Fruit fly (Drosophila melanogaster) whole organism, embryonic: ENCODE measurements around the gene CG12054.
A peak's percentile ranks its signal among the peaks of the same experiment; 100 is the strongest.

Experiments
- Aef1 ChIP-seq: fragments of 200-800 bp; sonication (Bioruptor generic); IDR thresholded peaks from 3 replicates; pipeline ENCODE4 v1.3.6; 2022; ENCODE audit warnings: missing biosample characterization, missing genetic modification characterization
- BtbVII ChIP-seq: fragments of 200-800 bp; sonication (Bioruptor generic); optimal IDR thresholded peaks from 3 replicates; lab custom pipeline; 2017; ENCODE audit warnings: missing biosample characterization, mild to moderate bottlenecking, missing genetic modification characterization
- C15 ChIP-seq: fragments of 200-800 bp; sonication (Bioruptor generic); IDR thresholded peaks from 3 replicates; pipeline ENCODE4 v1.3.6; 2022; ENCODE audit warnings: missing biosample characterization, missing genetic modification characterization
- CG10431 ChIP-seq: fragments of 200-800 bp; sonication (Bioruptor generic); optimal IDR thresholded peaks from 3 replicates; lab custom pipeline; 2018; ENCODE audit warnings: missing biosample characterization, mild to moderate bottlenecking, missing genetic modification characterization
- CG11695 ChIP-seq: fragments of 200-800 bp; sonication (Bioruptor generic); IDR thresholded peaks from 3 replicates; pipeline ENCODE4 v1.3.6; 2022; ENCODE audit warnings: missing biosample characterization, missing genetic modification characterization
- CG12155 ChIP-seq: fragments of 200-800 bp; sonication (Bioruptor generic); optimal IDR thresholded peaks from 3 replicates; lab custom pipeline; 2016; ENCODE audit warnings: missing biosample characterization, missing genetic modification characterization
- CG13894 ChIP-seq: fragments of 200-800 bp; sonication (Bioruptor generic); optimal IDR thresholded peaks from 3 replicates; lab custom pipeline; 2018; ENCODE audit warnings: missing biosample characterization, mild to moderate bottlenecking, missing genetic modification characterization, moderate library complexity
- CG17328 ChIP-seq: fragments of 200-800 bp; sonication (Bioruptor generic); IDR thresholded peaks from 2 replicates; pipeline ENCODE4 v1.3.6; 2022; ENCODE audit warnings: missing biosample characterization, missing genetic modification characterization
- CG17361 ChIP-seq: fragments of 200-800 bp; sonication (Bioruptor generic); IDR thresholded peaks from 3 replicates; pipeline ENCODE4 v1.3.6; 2022; ENCODE audit warnings: missing biosample characterization, missing genetic modification characterization
- CG18476 ChIP-seq: fragments of 200-800 bp; sonication (Bioruptor generic); optimal IDR thresholded peaks from 2 replicates; lab custom pipeline; 2016; ENCODE audit warnings: missing biosample characterization, mild to moderate bottlenecking, missing genetic modification characterization
- CG32767 ChIP-seq: fragments of 200-800 bp; sonication (Bioruptor generic); IDR thresholded peaks from 2 replicates; pipeline ENCODE4 v1.3.6; 2022; ENCODE audit warnings: missing biosample characterization, missing genetic modification characterization
- CG5953 ChIP-seq: fragments of 200-800 bp; sonication (Bioruptor generic); IDR thresholded peaks from 2 replicates; pipeline ENCODE4 v1.3.6; 2022; ENCODE audit warnings: missing biosample characterization, missing genetic modification characterization
- CG6654 ChIP-seq: fragments of 200-800 bp; sonication (Bioruptor generic); optimal IDR thresholded peaks from 2 replicates; lab custom pipeline; 2017; ENCODE audit warnings: missing biosample characterization, mild to moderate bottlenecking, missing genetic modification characterization
- CG6765 ChIP-seq: fragments of 200-800 bp; sonication (Bioruptor generic); optimal IDR thresholded peaks from 3 replicates; lab custom pipeline; 2017; ENCODE audit warnings: missing biosample characterization, mild to moderate bottlenecking, missing genetic modification characterization
- CG7839 ChIP-seq: fragments of 200-800 bp; sonication (Bioruptor generic); optimal IDR thresholded peaks from 3 replicates; lab custom pipeline; 2018; ENCODE audit warnings: missing biosample characterization, mild to moderate bottlenecking, missing genetic modification characterization, moderate library complexity
- Camta ChIP-seq: fragments of 200-800 bp; sonication (Bioruptor generic); optimal IDR thresholded peaks from 2 replicates; lab custom pipeline; 2016; ENCODE audit warnings: missing biosample characterization, missing genetic modification characterization
- D19A ChIP-seq: fragments of 200-800 bp; optimal IDR thresholded peaks from 3 replicates; lab custom pipeline; 2019; ENCODE audit warnings: missing biosample characterization, mild to moderate bottlenecking, missing genetic modification characterization, moderate library complexity
- Dbx ChIP-seq: fragments of 200-800 bp; sonication (Bioruptor generic); IDR thresholded peaks from 3 replicates; pipeline ENCODE4 v1.3.6; 2022; ENCODE audit warnings: missing biosample characterization, missing genetic modification characterization
- ERR ChIP-seq: fragments of 200-800 bp; sonication (Bioruptor generic); optimal IDR thresholded peaks from 2 replicates; lab custom pipeline; 2016; ENCODE audit warnings: missing biosample characterization, missing genetic modification characterization
- Fer3 ChIP-seq: fragments of 200-800 bp; sonication (Bioruptor generic); optimal IDR thresholded peaks from 2 replicates; lab custom pipeline; 2018; ENCODE audit warnings: missing biosample characterization, mild to moderate bottlenecking, missing genetic modification characterization, moderate library complexity
- GATAe ChIP-seq: fragments of 200-800 bp; sonication (Bioruptor generic); conservative IDR thresholded peaks from 2 replicates; pipeline ENCODE4 v1.3.6; 2022; ENCODE audit warnings: missing biosample characterization, missing genetic modification characterization
- HLH54F ChIP-seq: fragments of 200-800 bp; sonication (Bioruptor generic); optimal IDR thresholded peaks from 3 replicates; lab custom pipeline; 2016; ENCODE audit warnings: missing biosample characterization, missing genetic modification characterization
- Hr3 ChIP-seq: fragments of 200-800 bp; sonication (Bioruptor generic); optimal IDR thresholded peaks from 3 replicates; lab custom pipeline; 2016; ENCODE audit warnings: missing biosample characterization, missing genetic modification characterization
- Hsf ChIP-seq: fragments of 200-800 bp; sonication (Bioruptor generic); optimal IDR thresholded peaks from 3 replicates; lab custom pipeline; 2016; ENCODE audit warnings: missing biosample characterization, missing genetic modification characterization
- Lpt ChIP-seq: fragments of >200 bp; optimal IDR thresholded peaks from 2 replicates; lab custom pipeline; 2018; ENCODE audit warnings: missing biosample characterization, missing genetic modification characterization
- Max ChIP-seq: fragments of 200-800 bp; sonication (Bioruptor generic); optimal IDR thresholded peaks from 2 replicates; lab custom pipeline; 2016; ENCODE audit warnings: missing biosample characterization, mild to moderate bottlenecking, missing genetic modification characterization
- NK7.1 ChIP-seq: fragments of 200-800 bp; sonication (Bioruptor generic); optimal IDR thresholded peaks from 3 replicates; lab custom pipeline; 2016; ENCODE audit warnings: missing biosample characterization, missing genetic modification characterization
- Rx ChIP-seq: fragments of 200-800 bp; sonication (Bioruptor generic); IDR thresholded peaks from 2 replicates; pipeline ENCODE4 v1.3.6; 2022; ENCODE audit warnings: missing biosample characterization, missing genetic modification characterization
- Taf1 ChIP-seq: fragments of 200-800 bp; sonication (Bioruptor generic); IDR thresholded peaks from 2 replicates; pipeline ENCODE4 v1.3.6; 2022; ENCODE audit warnings: missing biosample characterization, missing genetic modification characterization
- YL-1 ChIP-seq: fragments of 200-800 bp; sonication (Bioruptor generic); optimal IDR thresholded peaks from 3 replicates; lab custom pipeline; 2017; ENCODE audit warnings: missing biosample characterization, mild to moderate bottlenecking, missing genetic modification characterization
- ab ChIP-seq: fragments of 200-800 bp; sonication (Bioruptor generic); optimal IDR thresholded peaks from 2 replicates; lab custom pipeline; 2016; ENCODE audit warnings: missing biosample characterization, missing genetic modification characterization
- al ChIP-seq: fragments of 200-800 bp; sonication (Bioruptor generic); IDR thresholded peaks from 2 replicates; pipeline ENCODE4 v1.3.6; 2022; ENCODE audit warnings: missing biosample characterization, missing genetic modification characterization
- ato ChIP-seq: fragments of 200-800 bp; sonication (Bioruptor generic); IDR thresholded peaks from 2 replicates; pipeline ENCODE4 v1.3.6; 2022; ENCODE audit warnings: missing biosample characterization, missing genetic modification characterization; ENCODE audit not compliant: partially characterized antibody
- cad ChIP-seq: fragments of >200 bp; optimal IDR thresholded peaks from 2 replicates; lab custom pipeline; 2017; ENCODE audit warnings: missing biosample characterization, missing genetic modification characterization
- crc ChIP-seq: fragments of 200-800 bp; sonication (Bioruptor generic); optimal IDR thresholded peaks from 2 replicates; lab custom pipeline; 2016; ENCODE audit warnings: missing biosample characterization, missing genetic modification characterization
- dan ChIP-seq: fragments of 200-800 bp; sonication (Bioruptor generic); IDR thresholded peaks from 2 replicates; pipeline ENCODE4 v1.3.6; 2022; ENCODE audit warnings: missing biosample characterization, missing genetic modification characterization
- dati ChIP-seq: fragments of 200-800 bp; sonication (Bioruptor generic); IDR thresholded peaks from 2 replicates; pipeline ENCODE4 v1.3.6; 2022; ENCODE audit warnings: missing biosample characterization, missing genetic modification characterization
- ewg ChIP-seq: fragments of 200-800 bp; sonication (Bioruptor generic); optimal IDR thresholded peaks from 3 replicates; lab custom pipeline; 2017; ENCODE audit warnings: mild to moderate bottlenecking, missing biosample characterization, missing genetic modification reagents, missing genetic modification characterization
- fru ChIP-seq: fragments of >200 bp; optimal IDR thresholded peaks from 2 replicates; lab custom pipeline; 2017
- gem ChIP-seq: fragments of 200-800 bp; sonication (Bioruptor generic); optimal IDR thresholded peaks from 2 replicates; lab custom pipeline; 2019; ENCODE audit warnings: missing biosample characterization, mild to moderate bottlenecking, missing genetic modification characterization, moderate library complexity
- lilli ChIP-seq: fragments of 200-800 bp; sonication (Bioruptor generic); optimal IDR thresholded peaks from 3 replicates; lab custom pipeline; 2016; ENCODE audit warnings: missing biosample characterization, missing genetic modification characterization
- mld ChIP-seq: fragments of 200-800 bp; sonication (Bioruptor generic); IDR thresholded peaks from 3 replicates; pipeline ENCODE4 v1.3.6; 2022; ENCODE audit warnings: missing biosample characterization, missing genetic modification characterization; ENCODE audit not compliant: partially characterized antibody
- nerfin-2 ChIP-seq: fragments of 200-800 bp; sonication (Bioruptor generic); IDR thresholded peaks from 2 replicates; pipeline ENCODE4 v1.3.6; 2022; ENCODE audit warnings: missing biosample characterization, missing genetic modification characterization; ENCODE audit not compliant: partially characterized antibody
- oc ChIP-seq: fragments of 200-800 bp; sonication (Bioruptor generic); optimal IDR thresholded peaks from 2 replicates; lab custom pipeline; 2018; ENCODE audit warnings: missing biosample characterization, mild to moderate bottlenecking, missing genetic modification characterization, moderate library complexity
- ro ChIP-seq: fragments of 200-800 bp; sonication (Bioruptor generic); IDR thresholded peaks from 2 replicates; pipeline ENCODE4 v1.3.6; 2022; ENCODE audit warnings: missing biosample characterization, missing genetic modification characterization
- sim ChIP-seq: fragments of 200-800 bp; sonication (Bioruptor generic); IDR thresholded peaks from 2 replicates; pipeline ENCODE4 v1.3.6; 2022; ENCODE audit warnings: missing biosample characterization, missing genetic modification characterization
- sisA ChIP-seq: fragments of 200-800 bp; sonication (Bioruptor generic); IDR thresholded peaks from 2 replicates; pipeline ENCODE4 v1.3.6; 2022; ENCODE audit warnings: missing biosample characterization, missing genetic modification characterization
- tgo ChIP-seq: fragments of 200-800 bp; sonication (Bioruptor generic); IDR thresholded peaks from 3 replicates; pipeline ENCODE4 v1.3.6; 2022; ENCODE audit warnings: missing biosample characterization, missing genetic modification characterization
- usp ChIP-seq: fragments of >200 bp; optimal IDR thresholded peaks from 2 replicates; lab custom pipeline; 2017; ENCODE audit warnings: missing biosample characterization, missing genetic modification characterization
- z ChIP-seq: fragments of 200-800 bp; sonication (Bioruptor generic); IDR thresholded peaks from 3 replicates; pipeline ENCODE4 v1.3.6; 2022; ENCODE audit warnings: missing biosample characterization, missing genetic modification characterization

Gene CG12054

dm6 chr3R:31252093-31252962, 31.8 kb downstream of the CG12054 start, which contains the start of the genes qless and mRpL32 (continued):
- TF ChIP-seq CG6654 (peak; percentile 95), Taf1 (peak; percentile 79), Lpt (no peak), tgo (GFP tag; lab: Robert Waterston, UW) (peak; percentile 89), Fer3 (tag; lab: Kevin White, UChicago) (no peak), nerfin-2 (0 out of 2 replicates have a peak, but pooled peaks have one; percentile 13), C15 (GFP tag; lab: Robert Waterston, UW) (0 out of 3 replicates have a peak, but pooled peaks have one; percentile 34), CG6765 (no peak), HLH54F (GFP tag; lab: Kevin White, UChicago) (peak; percentile 58), lilli (GFP tag; lab: Kevin White, UChicago) (peak; percentile 70), CG17328 (GFP tag; lab: Robert Waterston, UW) (peak; percentile 41; the same call in 1 of the 2 replicates), Rx (GFP tag; lab: Robert Waterston, UW) (peak; percentile 72), oc (tag; lab: Kevin White, UChicago) (no peak), fru (lab: Kevin White, UChicago) (no peak), Dbx (GFP tag; lab: Robert Waterston, UW) (peak; percentile 79), dati (GFP tag; lab: Robert Waterston, UW) (peak; percentile 70), Camta (GFP tag; lab: Kevin White, UChicago) (peak; percentile 58), Hsf (GFP tag; lab: Kevin White, UChicago) (peak; percentile 37), CG12155 (peak; percentile 34), ewg (GFP tag; lab: Kevin White, UChicago) (peak; percentile 19), ro (GFP tag; lab: Robert Waterston, UW) (no peak), dan (GFP tag; lab: Robert Waterston, UW) (no peak), Hr3 (GFP tag; lab: Kevin White, UChicago) (no peak), al (GFP tag; lab: Robert Waterston, UW) (peak; percentile 85), CG7839 (tag; lab: Kevin White, UChicago) (no peak), CG5953 (GFP tag; lab: Robert Waterston, UW) (no peak), CG11695 (GFP tag; lab: Robert Waterston, UW) (peak; percentile 78; the same call in 2 of the 3 replicates), z (no peak), NK7.1 (GFP tag; lab: Kevin White, UChicago) (no peak), Max (GFP tag; lab: Kevin White, UChicago) (peak; percentile 76), CG17361 (GFP tag; lab: Robert Waterston, UW) (peak; percentile 86), YL-1 (peak; percentile 40), ab (GFP tag; lab: Kevin White, UChicago) (no peak), BtbVII (peak; percentile 15), mld (GFP tag; lab: Robert Waterston, UW) (no peak), CG13894 (tag; lab: Kevin White, UChicago) (no peak), ato (GFP tag; lab: Robert Waterston, UW) (no peak), sim (GFP tag; lab: Robert Waterston, UW) (0 out of 2 replicates have a peak, but pooled peaks have one; percentile 36), CG10431 (no peak), sisA (peak; percentile 59), ERR (GFP tag; lab: Kevin White, UChicago) (peak; percentile 60), D19A (tag; lab: Kevin White, UChicago) (no peak), usp (GFP tag; lab: Kevin White, UChicago) (no peak), CG32767 (GFP tag; lab: Robert Waterston, UW) (peak; percentile 54), GATAe (GFP tag; lab: Robert Waterston, UW) (peak; percentile 61), gem (peak; percentile 72), cad (no peak), Aef1 (GFP tag; lab: Robert Waterston, UW) (peak; percentile 65), crc (GFP tag; lab: Kevin White, UChicago) (peak; percentile 52), CG18476 (peak; percentile 56)
